Fruit fly (Drosophila melanogaster) whole organism, embryonic: ENCODE results near the gene EloB.

Experiments
- Ada2b ChIP-seq: fragments of 200-800 bp; sonication (Bioruptor generic); IDR thresholded peaks from 2 replicates; pipeline ENCODE4 v1.3.6; 2022; ENCODE audit warnings: missing biosample characterization, missing genetic modification characterization
- Atf6 ChIP-seq: fragments of 200-800 bp; sonication (Bioruptor generic); IDR thresholded peaks from 2 replicates; pipeline ENCODE4 v1.3.6; 2022; ENCODE audit warnings: missing biosample characterization, missing genetic modification characterization
- Awh ChIP-seq: fragments of 200-800 bp; sonication (Bioruptor generic); IDR thresholded peaks from 2 replicates; pipeline ENCODE4, ENCODE4 v1.3.6; 2022; ENCODE audit warnings: missing biosample characterization, missing genetic modification characterization
- Bgb ChIP-seq: fragments of 200-800 bp; sonication (Bioruptor generic); IDR thresholded peaks from 2 replicates; pipeline ENCODE4 v1.3.6; 2022; ENCODE audit warnings: missing biosample characterization, missing genetic modification characterization; ENCODE audit not compliant: partially characterized antibody
- CG1024 ChIP-seq: fragments of 200-800 bp; sonication (Bioruptor generic); IDR thresholded peaks from 2 replicates; pipeline ENCODE4 v1.3.6; 2022; ENCODE audit warnings: missing biosample characterization, missing genetic modification characterization
- CG10274 ChIP-seq: fragments of 200-800 bp; sonication (Bioruptor generic); optimal IDR thresholded peaks from 3 replicates; lab custom pipeline; 2017; ENCODE audit warnings: missing biosample characterization, mild to moderate bottlenecking, missing genetic modification characterization
- CG12659 ChIP-seq: fragments of 200-800 bp; sonication (Bioruptor generic); optimal IDR thresholded peaks from 3 replicates; lab custom pipeline; 2017; ENCODE audit warnings: mild to moderate bottlenecking, missing biosample characterization, missing genetic modification reagents, missing genetic modification characterization
- CG13287 ChIP-seq: fragments of 200-800 bp; sonication (Bioruptor generic); IDR thresholded peaks from 2 replicates; pipeline ENCODE4 v1.3.6; 2022; ENCODE audit warnings: missing biosample characterization, missing genetic modification characterization; ENCODE audit not compliant: partially characterized antibody
- CG14710 ChIP-seq: fragments of 200-800 bp; sonication (Bioruptor generic); optimal IDR thresholded peaks from 3 replicates; lab custom pipeline; 2019; ENCODE audit warnings: missing biosample characterization, mild to moderate bottlenecking, missing genetic modification characterization, moderate library complexity
- CG14860 ChIP-seq: fragments of 200-800 bp; sonication (Bioruptor generic); IDR thresholded peaks from 3 replicates; pipeline ENCODE4 v1.3.6; 2022; ENCODE audit warnings: missing biosample characterization, missing genetic modification characterization; ENCODE audit not compliant: partially characterized antibody
- CG15011 ChIP-seq: fragments of 200-800 bp; sonication (Bioruptor generic); optimal IDR thresholded peaks from 3 replicates; lab custom pipeline; 2018; ENCODE audit warnings: missing biosample characterization, mild to moderate bottlenecking, missing genetic modification characterization
- CG15073 ChIP-seq: fragments of 200-800 bp; sonication (Bioruptor generic); optimal IDR thresholded peaks from 2 replicates; lab custom pipeline; 2016; ENCODE audit warnings: missing biosample characterization, missing genetic modification characterization
- CG1603 ChIP-seq: fragments of 200-800 bp; sonication (Bioruptor generic); optimal IDR thresholded peaks from 2 replicates; lab custom pipeline; 2019; ENCODE audit warnings: missing biosample characterization, mild to moderate bottlenecking, missing genetic modification characterization, moderate library complexity
- CG16815 ChIP-seq: fragments of 200-800 bp; sonication (Bioruptor generic); optimal IDR thresholded peaks from 3 replicates; lab custom pipeline; 2017; ENCODE audit warnings: missing biosample characterization, mild to moderate bottlenecking, missing genetic modification characterization
- CG18599 ChIP-seq: fragments of 200-800 bp; sonication (Bioruptor generic); optimal IDR thresholded peaks from 3 replicates; lab custom pipeline; 2017; ENCODE audit warnings: missing biosample characterization, missing genetic modification characterization, mild to moderate bottlenecking, moderate library complexity, missing genetic modification reagents
- CG2116 ChIP-seq: fragments of 200-800 bp; sonication (Bioruptor generic); optimal IDR thresholded peaks from 3 replicates; lab custom pipeline; 2018; ENCODE audit warnings: missing biosample characterization, mild to moderate bottlenecking, missing genetic modification characterization
- CG2712 ChIP-seq: fragments of 200-800 bp; optimal IDR thresholded peaks from 3 replicates; lab custom pipeline; 2019; ENCODE audit warnings: missing biosample characterization, mild to moderate bottlenecking, missing genetic modification characterization, moderate library complexity
- CG30020 ChIP-seq: fragments of 200-800 bp; optimal IDR thresholded peaks from 2 replicates; lab custom pipeline; 2019; ENCODE audit warnings: missing biosample characterization, mild to moderate bottlenecking, missing genetic modification characterization, moderate library complexity
- CG3407 ChIP-seq: fragments of 200-800 bp; sonication (Bioruptor generic); optimal IDR thresholded peaks from 2 replicates; lab custom pipeline; 2018; ENCODE audit warnings: missing biosample characterization, mild to moderate bottlenecking, missing genetic modification characterization
- CG34422 ChIP-seq: fragments of 200-800 bp; sonication (Bioruptor generic); IDR thresholded peaks from 3 replicates; pipeline ENCODE4 v1.3.6; 2022; ENCODE audit warnings: missing biosample characterization, missing genetic modification characterization
- CG4424 ChIP-seq: fragments of 200-800 bp; sonication (Bioruptor generic); optimal IDR thresholded peaks from 3 replicates; lab custom pipeline; 2016; ENCODE audit warnings: missing biosample characterization, missing genetic modification characterization
- CG6654 ChIP-seq: fragments of 200-800 bp; sonication (Bioruptor generic); optimal IDR thresholded peaks from 2 replicates; lab custom pipeline; 2017; ENCODE audit warnings: missing biosample characterization, mild to moderate bottlenecking, missing genetic modification characterization
- CG6689 ChIP-seq: fragments of 200-800 bp; sonication (Bioruptor generic); IDR thresholded peaks from 2 replicates; pipeline ENCODE4 v1.3.6; 2022; ENCODE audit warnings: missing biosample characterization, missing genetic modification characterization
- CG9932 ChIP-seq: fragments of 200-800 bp; sonication (Bioruptor generic); IDR thresholded peaks from 2 replicates; pipeline ENCODE4 v1.3.6; 2022; ENCODE audit warnings: missing biosample characterization, missing genetic modification characterization
- CHES-1-like ChIP-seq: fragments of 200-800 bp; sonication (Bioruptor generic); optimal IDR thresholded peaks from 2 replicates; lab custom pipeline; 2016; ENCODE audit warnings: missing biosample characterization, missing genetic modification characterization
- CrebB ChIP-seq: fragments of 200-800 bp; sonication (Bioruptor generic); optimal IDR thresholded peaks from 3 replicates; lab custom pipeline; 2018; ENCODE audit warnings: missing biosample characterization, mild to moderate bottlenecking, missing genetic modification characterization
- Doc2 ChIP-seq: fragments of 200-800 bp; sonication (Bioruptor generic); IDR thresholded peaks from 2 replicates; pipeline ENCODE4 v1.3.6; 2022; ENCODE audit warnings: missing biosample characterization, missing genetic modification characterization
- Dp ChIP-seq: fragments of 200-800 bp; sonication (Bioruptor generic); optimal IDR thresholded peaks from 2 replicates; lab custom pipeline; 2018; ENCODE audit warnings: missing biosample characterization, mild to moderate bottlenecking, missing genetic modification characterization, moderate library complexity
- Hr78 ChIP-seq, 2 experiments: fragments of 200-800 bp in 1 of 2; fragments of >200 bp in 1 of 2; sonication (Bioruptor generic) in 1 of 2; optimal IDR thresholded peaks; 2 replicates each; lab custom pipeline; 2017 to 2019; ENCODE audit warnings: missing biosample characterization in 2 of 2, missing genetic modification characterization in 2 of 2, mild to moderate bottlenecking in 1 of 2, moderate library complexity in 1 of 2
- Nf-YC ChIP-seq: fragments of 200-800 bp; optimal IDR thresholded peaks from 3 replicates; lab custom pipeline; 2019; ENCODE audit warnings: missing biosample characterization, mild to moderate bottlenecking, missing genetic modification characterization, moderate library complexity
- Sin3A ChIP-seq: fragments of >200 bp; optimal IDR thresholded peaks from 2 replicates; lab custom pipeline; 2018
- Sry-δ ChIP-seq: fragments of 200-800 bp; sonication (Bioruptor generic); optimal IDR thresholded peaks from 2 replicates; lab custom pipeline; 2016; ENCODE audit warnings: missing biosample characterization, missing genetic modification characterization
- Ssrp ChIP-seq: fragments of 200-800 bp; sonication (Bioruptor generic); optimal IDR thresholded peaks from 2 replicates; lab custom pipeline; 2018; ENCODE audit warnings: missing biosample characterization, mild to moderate bottlenecking, missing genetic modification characterization, moderate library complexity
- Stat92E ChIP-seq, 3 experiments: fragments of >200 bp in 2 of 3; fragments of 200-800 bp in 1 of 3; sonication (Bioruptor generic) in 1 of 3; optimal IDR thresholded peaks; 2 replicates each; lab custom pipeline; 2017 to 2019; ENCODE audit warnings: missing biosample characterization in 3 of 3, missing genetic modification characterization in 3 of 3, mild to moderate bottlenecking in 1 of 3, moderate library complexity in 1 of 3
- Xrp1 ChIP-seq: fragments of 200-800 bp; sonication (Bioruptor generic); IDR thresholded peaks from 2 replicates; pipeline ENCODE4 v1.3.6; 2022; ENCODE audit warnings: missing biosample characterization, missing genetic modification characterization
- YL-1 ChIP-seq: fragments of 200-800 bp; sonication (Bioruptor generic); optimal IDR thresholded peaks from 3 replicates; lab custom pipeline; 2017; ENCODE audit warnings: missing biosample characterization, mild to moderate bottlenecking, missing genetic modification characterization
- bsh ChIP-seq, 2 experiments: fragments of 200-800 bp; sonication (Bioruptor generic); optimal IDR thresholded peaks; 2 replicates each; lab custom pipeline; 2017 to 2018; ENCODE audit warnings: mild to moderate bottlenecking in 2 of 2, missing biosample characterization in 2 of 2, missing genetic modification characterization in 2 of 2, moderate library complexity in 1 of 2
- ci ChIP-seq: fragments of 200-800 bp; sonication (Bioruptor generic); IDR thresholded peaks from 3 replicates; pipeline ENCODE4 v1.3.6; 2022; ENCODE audit warnings: missing biosample characterization, missing genetic modification characterization
- crp ChIP-seq, 2 experiments: fragments of 200-800 bp; sonication (Bioruptor generic); optimal IDR thresholded peaks; 2 replicates in 1 of 2; 3 replicates in 1 of 2; lab custom pipeline; 2017; ENCODE audit warnings: missing biosample characterization in 2 of 2, missing genetic modification characterization in 2 of 2, mild to moderate bottlenecking in 1 of 2, moderate library complexity in 1 of 2
- dm ChIP-seq: fragments of 200-800 bp; sonication (Bioruptor generic); optimal IDR thresholded peaks from 3 replicates; lab custom pipeline; 2016; ENCODE audit warnings: missing biosample characterization, missing genetic modification characterization
- eyg ChIP-seq: fragments of 200-800 bp; sonication (Bioruptor generic); optimal IDR thresholded peaks from 3 replicates; lab custom pipeline; 2016; ENCODE audit warnings: missing biosample characterization, missing genetic modification characterization
- hb ChIP-seq: fragments of 200-800 bp; sonication (Bioruptor generic); IDR thresholded peaks from 3 replicates; pipeline ENCODE4 v1.3.6; 2022; ENCODE audit warnings: missing biosample characterization, missing genetic modification characterization; ENCODE audit not compliant: partially characterized antibody
- knrl ChIP-seq: fragments of 200-800 bp; sonication (Bioruptor generic); IDR thresholded peaks from 3 replicates; pipeline ENCODE4 v1.3.6; 2022; ENCODE audit warnings: missing biosample characterization, missing genetic modification characterization; ENCODE audit not compliant: partially characterized antibody
- lilli ChIP-seq: fragments of 200-800 bp; sonication (Bioruptor generic); optimal IDR thresholded peaks from 3 replicates; lab custom pipeline; 2016; ENCODE audit warnings: missing biosample characterization, missing genetic modification characterization
- psq ChIP-seq: fragments of 200-800 bp; sonication (Bioruptor generic); optimal IDR thresholded peaks from 2 replicates; lab custom pipeline; 2017; ENCODE audit warnings: missing biosample characterization, missing genetic modification characterization
- rib ChIP-seq: fragments of 200-800 bp; sonication (Bioruptor generic); IDR thresholded peaks from 2 replicates; pipeline ENCODE4 v1.3.6; 2022; ENCODE audit warnings: missing biosample characterization, missing genetic modification characterization
- scrt ChIP-seq: fragments of 200-800 bp; sonication (Bioruptor generic); optimal IDR thresholded peaks from 2 replicates; lab custom pipeline; 2018; ENCODE audit warnings: missing biosample characterization, mild to moderate bottlenecking, missing genetic modification characterization, moderate library complexity
- sens-2 ChIP-seq: fragments of 200-800 bp; sonication (Bioruptor generic); IDR thresholded peaks from 2 replicates; pipeline ENCODE4 v1.3.6; 2022; ENCODE audit warnings: missing biosample characterization, missing genetic modification characterization
- ssp ChIP-seq: fragments of 200-800 bp; sonication (Bioruptor generic); IDR thresholded peaks from 2 replicates; pipeline ENCODE4 v1.3.6; 2022; ENCODE audit warnings: missing biosample characterization, missing genetic modification characterization
- zf30C ChIP-seq: fragments of 200-800 bp; sonication (Bioruptor generic); optimal IDR thresholded peaks from 3 replicates; lab custom pipeline; 2018; ENCODE audit warnings: missing biosample characterization, mild to moderate bottlenecking, missing genetic modification characterization

EloB gene

dm6 chr3R:20621805-20622286, 42.2 kb upstream of the EloB start, which contains the start of gene H (continued):
- TF ChIP-seq Doc2 (no peak), CG2116 (GFP tag; lab: Kevin White, UChicago) (peak; percentile 47), Sry-δ (GFP tag; lab: Kevin White, UChicago) (peak; percentile 10), Ssrp (tag; lab: Kevin White, UChicago) (no peak), CG30020 (tag; lab: Kevin White, UChicago) (peak; percentile 90), dm (GFP tag; lab: Kevin White, UChicago) (peak; percentile 24), Atf6 (GFP tag; lab: Robert Waterston, UW) (no peak), CG13287 (GFP tag; lab: Robert Waterston, UW) (0 out of 2 replicates have a peak, but pooled peaks have one; percentile 20), Stat92E (GFP tag; optimal IDR thresholded peaks at IDR 0.05; lab: Kevin White, UChicago) (no peak), Sin3A (lab: Kevin White, UChicago) (peak; percentile 20), scrt (no peak), eyg (GFP tag; lab: Kevin White, UChicago) (no peak), CG6654 (GFP tag; lab: Kevin White, UChicago) (no peak), YL-1 (peak; percentile 61), CG1603 (tag; lab: Kevin White, UChicago) (no peak), hb (no peak), CG3407 (GFP tag; lab: Kevin White, UChicago) (no peak), Nf-YC (tag; lab: Kevin White, UChicago) (no peak), CG1024 (peak; percentile 81), lilli (GFP tag; lab: Kevin White, UChicago) (no peak), Xrp1 (GFP tag; lab: Robert Waterston, UW) (no peak), Dp (GFP tag; lab: Kevin White, UChicago) (peak; percentile 29), CG12659 (GFP tag; lab: Kevin White, UChicago) (peak; percentile 64), CG2712 (tag; lab: Kevin White, UChicago) (peak; percentile 19), CG4424 (GFP tag; lab: Kevin White, UChicago) (no peak), CG9932 (no peak), CG10274 (no peak), CG15011 (GFP tag; lab: Kevin White, UChicago) (no peak), CHES-1-like (GFP tag; lab: Kevin White, UChicago) (no peak), psq (GFP tag; lab: Kevin White, UChicago) (peak; percentile 62), CG18599 (GFP tag; lab: Kevin White, UChicago) (no peak), crp (GFP tag; optimal IDR thresholded peaks at IDR 0.05; lab: Kevin White, UChicago) (no peak), sens-2 (GFP tag; lab: Robert Waterston, UW) (no peak), CG16815 (GFP tag; lab: Kevin White, UChicago) (no peak), bsh (GFP tag; optimal IDR thresholded peaks at IDR 0.05; lab: Kevin White, UChicago) (no peak), knrl (GFP tag; lab: Robert Waterston, UW) (0 out of 3 replicates have a peak, but pooled peaks have one; percentile 11), ssp (GFP tag; lab: Robert Waterston, UW) (peak; percentile 97), Hr78 (GFP tag; optimal IDR thresholded peaks at IDR 0.05; lab: Kevin White, UChicago) (peak in 1 of 2 experiments; percentile 60), zf30C (GFP tag; lab: Kevin White, UChicago) (no peak), ci (GFP tag; lab: Robert Waterston, UW) (no peak; the same call in 2 of the 3 replicates), rib (GFP tag; lab: Robert Waterston, UW) (no peak), CG34422 (GFP tag; lab: Robert Waterston, UW) (no peak; the same call in 2 of the 3 replicates), Bgb (GFP tag; lab: Robert Waterston, UW) (peak; percentile 41; the same call in 1 of the 2 replicates), CG15073 (GFP tag; lab: Kevin White, UChicago) (no peak), CG6689 (GFP tag; lab: Robert Waterston, UW) (no peak), CG14860 (GFP tag; lab: Robert Waterston, UW) (no peak), CrebB (tag; lab: Kevin White, UChicago) (no peak), CG14710 (peak; percentile 36), Ada2b (no peak), Awh (GFP tag; lab: Robert Waterston, UW) (no peak)
